Worm (Caenorhabditis elegans) whole organism, midembryonic: ENCODE data around the gene pgp-3.

ENCODE experiments used
- cog-1 ChIP-seq: sonication (generic microtip); optimal IDR thresholded peaks from 2 replicates; lab custom pipeline; 2016; ENCODE audit warnings: missing genetic modification characterization, missing compliant biosample characterization
- flt-1 ChIP-seq: fragments of 200-800 bp; sonication (Bioruptor generic); IDR thresholded peaks from 2 replicates; pipeline ENCODE4 v1.3.6; 2022; ENCODE audit warnings: missing genetic modification characterization, missing compliant biosample characterization

The pgp-3 gene

ce11 chrX:11400467-11401184 lies 48.7 kb downstream of the pgp-3 start:
- TF ChIP-seq cog-1, result no peak

ce11 chrX:11405908-11406307 lies 54.0 kb downstream of the pgp-3 start, which contains the start of gene slo-2:
slo-2 (minus strand) TSS chrX:11405931.
- no peak for TF ChIP-seq flt-1
